Worm (Caenorhabditis elegans) whole organism, mixed stage, embryonic: ENCODE results near the gene dct-6.
A peak's percentile ranks its signal among the peaks of the same experiment; 100 is the strongest.

ENCODE experiments used
- bed-3 ChIP-seq: fragments of 200-800 bp; sonication (Bioruptor generic); optimal IDR thresholded peaks from 3 replicates; lab custom pipeline; 2018; ENCODE audit warnings: mild to moderate bottlenecking, missing genetic modification characterization, moderate library complexity, missing compliant biosample characterization
- ceh-39 ChIP-seq: fragments of 150-350 bp; optimal IDR thresholded peaks from 2 replicates; lab custom pipeline; 2014; ENCODE audit warnings: missing biosample characterization, missing genetic modification characterization
- ceh-43 ChIP-seq: fragments of 200-800 bp; sonication (Bioruptor generic); optimal IDR thresholded peaks from 2 replicates; lab custom pipeline; 2018; ENCODE audit warnings: mild to moderate bottlenecking, missing genetic modification characterization, moderate library complexity, missing compliant biosample characterization
- ceh-83 ChIP-seq: fragments of 200-800 bp; sonication (Bioruptor generic); optimal IDR thresholded peaks from 2 replicates; lab custom pipeline; 2018; ENCODE audit warnings: mild to moderate bottlenecking, missing genetic modification characterization, missing compliant biosample characterization
- ces-1 ChIP-seq: fragments of 150-350 bp; optimal IDR thresholded peaks from 2 replicates; lab custom pipeline; 2014; ENCODE audit warnings: missing biosample characterization, missing genetic modification reagents, missing genetic modification characterization
- cnd-1 ChIP-seq: fragments of 200-800 bp; sonication (Bioruptor generic); optimal IDR thresholded peaks from 2 replicates; lab custom pipeline; 2018; ENCODE audit warnings: mild to moderate bottlenecking, missing genetic modification characterization, missing compliant biosample characterization
- drap-1 ChIP-seq: fragments of 200-800 bp; sonication (Bioruptor generic); optimal IDR thresholded peaks from 3 replicates; lab custom pipeline; 2018; ENCODE audit warnings: mild to moderate bottlenecking, missing genetic modification characterization, missing compliant biosample characterization
- elt-3 ChIP-seq: fragments of 150-350 bp; optimal IDR thresholded peaks from 2 replicates; lab custom pipeline; 2014; ENCODE audit warnings: missing biosample characterization, missing genetic modification characterization
- flh-1 ChIP-seq: fragments of 200-800 bp; sonication (Bioruptor generic); optimal IDR thresholded peaks from 2 replicates; lab custom pipeline; 2018; ENCODE audit warnings: mild to moderate bottlenecking, missing genetic modification characterization, moderate library complexity, missing compliant biosample characterization
- ham-2 ChIP-seq: fragments of 200-800 bp; sonication (Bioruptor generic); optimal IDR thresholded peaks from 2 replicates; lab custom pipeline; 2018; ENCODE audit warnings: mild to moderate bottlenecking, missing genetic modification characterization, missing compliant biosample characterization
- hlh-1 ChIP-seq: fragments of 150-350 bp; optimal IDR thresholded peaks from 2 replicates; lab custom pipeline; 2014; ENCODE audit warnings: missing biosample characterization, missing genetic modification reagents, missing genetic modification characterization
- lin-13 ChIP-seq: fragments of 150-350 bp; optimal IDR thresholded peaks from 2 replicates; lab custom pipeline; 2014; ENCODE audit warnings: missing biosample characterization, missing genetic modification characterization
- lin-32 ChIP-seq: fragments of 200-800 bp; sonication (Bioruptor generic); optimal IDR thresholded peaks from 2 replicates; lab custom pipeline; 2018; ENCODE audit warnings: mild to moderate bottlenecking, missing genetic modification characterization, missing compliant biosample characterization
- lsy-2 ChIP-seq: fragments of 150-350 bp; optimal IDR thresholded peaks from 2 replicates; lab custom pipeline; 2014; ENCODE audit warnings: missing biosample characterization, missing genetic modification characterization
- mab-5 ChIP-seq: fragments of 150-350 bp; optimal IDR thresholded peaks from 2 replicates; lab custom pipeline; 2014; ENCODE audit warnings: missing biosample characterization, missing genetic modification characterization
- mep-1 ChIP-seq: fragments of 150-350 bp; optimal IDR thresholded peaks from 2 replicates; lab custom pipeline; 2017; ENCODE audit warnings: missing biosample characterization, missing genetic modification reagents, missing genetic modification characterization, inconsistent platforms
- nhr-2 ChIP-seq: fragments of 150-350 bp; optimal IDR thresholded peaks from 2 replicates; lab custom pipeline; 2014; ENCODE audit warnings: missing biosample characterization, missing genetic modification characterization
- nhr-237 ChIP-seq: fragments of 150-350 bp; optimal IDR thresholded peaks from 2 replicates; lab custom pipeline; 2014; ENCODE audit warnings: missing biosample characterization, missing genetic modification characterization
- nhr-28 ChIP-seq: fragments of 150-350 bp; optimal IDR thresholded peaks from 2 replicates; lab custom pipeline; 2014; ENCODE audit warnings: missing biosample characterization, missing genetic modification characterization
- nhr-76 ChIP-seq: sonication (generic microtip); optimal IDR thresholded peaks from 2 replicates; lab custom pipeline; 2017; ENCODE audit warnings: missing biosample characterization, missing genetic modification characterization
- pha-4 ChIP-seq: fragments of 150-350 bp; optimal IDR thresholded peaks from 2 replicates; lab custom pipeline; 2018; ENCODE audit warnings: missing biosample characterization, missing genetic modification reagents, missing genetic modification characterization
- snpc-4 ChIP-seq: fragments of 150-350 bp; optimal IDR thresholded peaks from 2 replicates; lab custom pipeline; 2014; ENCODE audit warnings: missing biosample characterization, missing genetic modification characterization
- sptf-1 ChIP-seq: sonication (generic microtip); optimal IDR thresholded peaks from 2 replicates; lab custom pipeline; 2017; ENCODE audit warnings: mild to moderate bottlenecking, missing genetic modification characterization, moderate library complexity, missing compliant biosample characterization
- tbx-8 ChIP-seq: fragments of 200-800 bp; sonication (Bioruptor generic); optimal IDR thresholded peaks from 2 replicates; lab custom pipeline; 2018; ENCODE audit warnings: mild to moderate bottlenecking, missing genetic modification characterization, moderate library complexity, missing compliant biosample characterization
- unc-120 ChIP-seq: sonication (generic microtip); optimal IDR thresholded peaks from 2 replicates; lab custom pipeline; 2017; ENCODE audit warnings: missing genetic modification characterization, missing compliant biosample characterization; ENCODE audit not compliant: poor library complexity, severe bottlenecking
- unc-62 ChIP-seq: fragments of 150-350 bp; optimal IDR thresholded peaks from 2 replicates; lab custom pipeline; 2014; ENCODE audit warnings: missing biosample characterization, missing genetic modification reagents, missing genetic modification characterization
- zip-8 ChIP-seq: fragments of 150-350 bp; optimal IDR thresholded peaks from 2 replicates; lab custom pipeline; 2014; ENCODE audit warnings: missing biosample characterization, missing genetic modification characterization

dct-6 gene

ce11 chrIII:5982026-5982425 lies 15.8 kb downstream of the dct-6 start, which contains the start of gene frm-2:
TSS of gene frm-2 (minus strand) at chrIII:5982126.
- no peak for TF ChIP-seq ceh-43 (GFP tag; lab: Kevin White, UChicago)
- no peak for TF ChIP-seq bed-3 (GFP tag; lab: Kevin White, UChicago)
- no peak for TF ChIP-seq ham-2
- TF ChIP-seq nhr-2 (tag; lab: Kevin White, UChicago), result no peak
- no peak for TF ChIP-seq ceh-83
- no peak for TF ChIP-seq tbx-8 (GFP tag; lab: Kevin White, UChicago)
- TF ChIP-seq mab-5 (tag; lab: Kevin White, UChicago), result no peak
- TF ChIP-seq lin-32 (GFP tag; lab: Kevin White, UChicago), result no peak
- no peak for TF ChIP-seq lsy-2
- no peak for TF ChIP-seq nhr-237 (tag; lab: Kevin White, UChicago)
- TF ChIP-seq snpc-4 (tag; lab: Kevin White, UChicago), result no peak
- no peak for TF ChIP-seq elt-3 (tag; lab: Kevin White, UChicago)
- no peak for TF ChIP-seq drap-1
- TF ChIP-seq ceh-39, result no peak
- TF ChIP-seq unc-120 (tag; lab: Kevin White, UChicago), result no peak
- TF ChIP-seq nhr-28 (tag; lab: Kevin White, UChicago), result no peak
- no peak for TF ChIP-seq nhr-76
- TF ChIP-seq zip-8, result no peak

- TF ChIP-seq sptf-1 (peak; percentile 17), pha-4 (tag; lab: Kevin White, UChicago) (peak; percentile 21), unc-62 (GFP tag; lab: Kevin White, UChicago) (no peak), ham-2 (peak; percentile 25)
Measured at ce11 chrIII:5982753-5983390, 16.7 kb downstream of the dct-6 start.

ce11 chrIII:5985340-5985739 lies 19.1 kb downstream of the dct-6 start, which contains the start of gene T04C9.3:
TSS of gene T04C9.3 (plus strand) at chrIII:5985640.
- no peak for TF ChIP-seq cnd-1
- TF ChIP-seq ceh-39, result no peak
- no peak for TF ChIP-seq tbx-8 (GFP tag; lab: Kevin White, UChicago)
- no peak for TF ChIP-seq lin-13 (tag; lab: Kevin White, UChicago)

ce11 chrIII:5988010-5988409 lies 21.8 kb downstream of the dct-6 start:
- TF ChIP-seq ces-1 (GFP tag; lab: Kevin White, UChicago) (peak; percentile 76), hlh-1 (tag; lab: Kevin White, UChicago) (no peak), sptf-1 (no peak), pha-4 (tag; lab: Kevin White, UChicago) (no peak), lsy-2 (no peak), flh-1 (GFP tag; lab: Kevin White, UChicago) (no peak), ceh-39 (no peak), unc-62 (GFP tag; lab: Kevin White, UChicago) (no peak), lin-32 (GFP tag; lab: Kevin White, UChicago) (no peak), nhr-28 (tag; lab: Kevin White, UChicago) (no peak), mep-1 (tag; lab: Kevin White, UChicago) (peak; percentile 38), nhr-237 (tag; lab: Kevin White, UChicago) (no peak), unc-120 (tag; lab: Kevin White, UChicago) (peak; percentile 37), drap-1 (no peak), mab-5 (tag; lab: Kevin White, UChicago) (no peak), cnd-1 (no peak)

- no peak for TF ChIP-seq flh-1 (GFP tag; lab: Kevin White, UChicago)
- peak; percentile 41 for TF ChIP-seq ceh-83
- TF ChIP-seq, all 35 proteins: peak for 1
Measured at ce11 chrIII:5988461-5988860, 22.2 kb downstream of the dct-6 start.

- TF ChIP-seq ces-1 (GFP tag; lab: Kevin White, UChicago) (peak; percentile 22), unc-62 (GFP tag; lab: Kevin White, UChicago) (peak; percentile 71), lsy-2 (no peak), hlh-1 (tag; lab: Kevin White, UChicago) (peak; percentile 35), cnd-1 (no peak), ceh-83 (no peak)
Measured at ce11 chrIII:5988991-5989726, 22.9 kb downstream of the dct-6 start.
